Fruit fly (Drosophila melanogaster) whole organism, embryonic: ENCODE measurements around the gene Adat1.
A peak's percentile ranks its signal among the peaks of the same experiment; 100 is the strongest.

ENCODE experiments used
- Adf1 ChIP-seq: fragments of 200-800 bp; sonication (Bioruptor generic); IDR thresholded peaks from 2 replicates; pipeline ENCODE4 v1.3.6; 2022; ENCODE audit warnings: missing biosample characterization, missing genetic modification characterization
- B-H2 ChIP-seq: fragments of 200-800 bp; sonication (Bioruptor generic); optimal IDR thresholded peaks from 2 replicates; lab custom pipeline; 2018; ENCODE audit warnings: missing biosample characterization, mild to moderate bottlenecking, missing genetic modification characterization
- Bgb ChIP-seq: fragments of 200-800 bp; sonication (Bioruptor generic); IDR thresholded peaks from 2 replicates; pipeline ENCODE4 v1.3.6; 2022; ENCODE audit warnings: missing biosample characterization, missing genetic modification characterization; ENCODE audit not compliant: partially characterized antibody
- Blimp-1 ChIP-seq: fragments of 200-800 bp; sonication (Bioruptor generic); optimal IDR thresholded peaks from 3 replicates; lab custom pipeline; 2018; ENCODE audit warnings: missing biosample characterization, missing genetic modification characterization, mild to moderate bottlenecking, moderate library complexity, missing genetic modification reagents
- CG10209 ChIP-seq: fragments of 200-800 bp; sonication (Bioruptor generic); optimal IDR thresholded peaks from 3 replicates; lab custom pipeline; 2017; ENCODE audit warnings: missing biosample characterization, mild to moderate bottlenecking, missing genetic modification characterization, missing genetic modification reagents
- CG12659 ChIP-seq: fragments of 200-800 bp; sonication (Bioruptor generic); optimal IDR thresholded peaks from 3 replicates; lab custom pipeline; 2017; ENCODE audit warnings: mild to moderate bottlenecking, missing biosample characterization, missing genetic modification reagents, missing genetic modification characterization
- CG13775 ChIP-seq: fragments of 200-800 bp; sonication (Bioruptor generic); optimal IDR thresholded peaks from 3 replicates; lab custom pipeline; 2017; ENCODE audit warnings: missing biosample characterization, mild to moderate bottlenecking, missing genetic modification characterization
- CG14014 ChIP-seq: fragments of 200-800 bp; sonication (Bioruptor generic); IDR thresholded peaks from 2 replicates; pipeline ENCODE4 v1.3.6; 2022; ENCODE audit warnings: missing biosample characterization, missing genetic modification characterization
- CG1602 ChIP-seq: fragments of 200-800 bp; sonication (Bioruptor generic); optimal IDR thresholded peaks from 3 replicates; lab custom pipeline; 2016; ENCODE audit warnings: missing biosample characterization, missing genetic modification characterization
- CG1647 ChIP-seq: fragments of 200-800 bp; sonication (Bioruptor generic); optimal IDR thresholded peaks from 3 replicates; lab custom pipeline; 2016; ENCODE audit warnings: missing biosample characterization, missing genetic modification characterization
- CG18262 ChIP-seq: fragments of 200-800 bp; optimal IDR thresholded peaks from 3 replicates; lab custom pipeline; 2019; ENCODE audit warnings: missing biosample characterization, mild to moderate bottlenecking, missing genetic modification characterization, moderate library complexity
- CG2712 ChIP-seq: fragments of 200-800 bp; optimal IDR thresholded peaks from 3 replicates; lab custom pipeline; 2019; ENCODE audit warnings: missing biosample characterization, mild to moderate bottlenecking, missing genetic modification characterization, moderate library complexity
- CG32532 ChIP-seq: fragments of 200-800 bp; sonication (Bioruptor generic); IDR thresholded peaks from 2 replicates; pipeline ENCODE4 v1.3.6; 2022; ENCODE audit warnings: missing biosample characterization, missing genetic modification characterization
- CG4617 ChIP-seq: fragments of 200-800 bp; sonication (Bioruptor generic); optimal IDR thresholded peaks from 3 replicates; lab custom pipeline; 2016; ENCODE audit warnings: missing biosample characterization, missing genetic modification characterization, borderline replicate concordance
- CG6654 ChIP-seq: fragments of 200-800 bp; sonication (Bioruptor generic); optimal IDR thresholded peaks from 2 replicates; lab custom pipeline; 2017; ENCODE audit warnings: missing biosample characterization, mild to moderate bottlenecking, missing genetic modification characterization
- CG6854 ChIP-seq: fragments of 200-800 bp; sonication (Bioruptor generic); optimal IDR thresholded peaks from 3 replicates; lab custom pipeline; 2017; ENCODE audit warnings: missing biosample characterization, mild to moderate bottlenecking, missing genetic modification characterization
- CG7271 ChIP-seq: fragments of 200-800 bp; sonication (Bioruptor generic); optimal IDR thresholded peaks from 2 replicates; lab custom pipeline; 2018; ENCODE audit warnings: missing biosample characterization, mild to moderate bottlenecking, missing genetic modification characterization, moderate library complexity
- CG7745 ChIP-seq: fragments of 200-800 bp; sonication (Bioruptor generic); optimal IDR thresholded peaks from 2 replicates; lab custom pipeline; 2018; ENCODE audit warnings: missing biosample characterization, mild to moderate bottlenecking, missing genetic modification characterization, moderate library complexity
- CG7786 ChIP-seq: fragments of 200-800 bp; sonication (Bioruptor generic); optimal IDR thresholded peaks from 2 replicates; lab custom pipeline; 2016; ENCODE audit warnings: missing biosample characterization, missing genetic modification characterization
- CG8281 ChIP-seq: fragments of 200-800 bp; sonication (Bioruptor generic); optimal IDR thresholded peaks from 2 replicates; lab custom pipeline; 2018; ENCODE audit warnings: missing biosample characterization, mild to moderate bottlenecking, missing genetic modification characterization, moderate library complexity
- D ChIP-seq, 2 experiments: fragments of 200-800 bp in 1 of 2; fragments of >200 bp in 1 of 2; sonication (Bioruptor generic) in 1 of 2; optimal IDR thresholded peaks; 2 replicates in 1 of 2; 3 replicates in 1 of 2; lab custom pipeline; 2017; ENCODE audit warnings: mild to moderate bottlenecking in 1 of 2, missing biosample characterization in 1 of 2, missing genetic modification characterization in 1 of 2, missing genetic modification reagents in 1 of 2
- Dip3 ChIP-seq: fragments of 200-800 bp; sonication (Bioruptor generic); optimal IDR thresholded peaks from 3 replicates; lab custom pipeline; 2016; ENCODE audit warnings: missing biosample characterization, missing genetic modification characterization
- Hey ChIP-seq: fragments of 200-800 bp; sonication (Bioruptor generic); optimal IDR thresholded peaks from 3 replicates; lab custom pipeline; 2018; ENCODE audit warnings: missing biosample characterization, mild to moderate bottlenecking, missing genetic modification characterization
- HmgD ChIP-seq: fragments of 200-800 bp; sonication (Bioruptor generic); optimal IDR thresholded peaks from 3 replicates; lab custom pipeline; 2016; ENCODE audit warnings: missing biosample characterization, missing genetic modification characterization
- MESR4 ChIP-seq: fragments of 200-800 bp; sonication (Bioruptor generic); optimal IDR thresholded peaks from 2 replicates; lab custom pipeline; 2018; ENCODE audit warnings: missing biosample characterization, mild to moderate bottlenecking, missing genetic modification characterization, moderate library complexity
- Max ChIP-seq: fragments of 200-800 bp; sonication (Bioruptor generic); optimal IDR thresholded peaks from 2 replicates; lab custom pipeline; 2016; ENCODE audit warnings: missing biosample characterization, mild to moderate bottlenecking, missing genetic modification characterization
- Med ChIP-seq: fragments of 200-800 bp; sonication (Bioruptor generic); peaks from one replicate; lab custom pipeline; 2016; ENCODE audit warnings: missing biosample characterization, missing genetic modification characterization, mild to moderate bottlenecking, inconsistent platforms, moderate library complexity
- Mes4 ChIP-seq: fragments of 200-800 bp; sonication (Bioruptor generic); optimal IDR thresholded peaks from 2 replicates; lab custom pipeline; 2016; ENCODE audit warnings: missing biosample characterization, missing genetic modification characterization
- Nf-YA ChIP-seq: fragments of 200-800 bp; sonication (Bioruptor generic); IDR thresholded peaks from 2 replicates; pipeline ENCODE4 v1.3.6; 2022; ENCODE audit warnings: missing biosample characterization, missing genetic modification characterization
- Oaz ChIP-seq: fragments of 200-800 bp; sonication (Bioruptor generic); IDR thresholded peaks from 2 replicates; pipeline ENCODE4 v1.3.6; 2022; ENCODE audit warnings: missing biosample characterization, missing genetic modification characterization
- Vsx1 ChIP-seq: fragments of 200-800 bp; sonication (Bioruptor generic); optimal IDR thresholded peaks from 2 replicates; lab custom pipeline; 2017; ENCODE audit warnings: missing biosample characterization, mild to moderate bottlenecking, missing genetic modification characterization, missing genetic modification reagents
- amos ChIP-seq: fragments of 200-800 bp; sonication (Bioruptor generic); IDR thresholded peaks from 2 replicates; pipeline ENCODE4 v1.3.6; 2022; ENCODE audit warnings: missing biosample characterization, missing genetic modification characterization; ENCODE audit not compliant: partially characterized antibody
- bsh ChIP-seq, 2 experiments: fragments of 200-800 bp; sonication (Bioruptor generic); optimal IDR thresholded peaks; 2 replicates each; lab custom pipeline; 2017 to 2018; ENCODE audit warnings: mild to moderate bottlenecking in 2 of 2, missing biosample characterization in 2 of 2, missing genetic modification characterization in 2 of 2, moderate library complexity in 1 of 2
- chm ChIP-seq: fragments of 200-800 bp; sonication (Bioruptor generic); IDR thresholded peaks from 2 replicates; pipeline ENCODE4 v1.3.6; 2022; ENCODE audit warnings: missing biosample characterization, missing genetic modification characterization
- ci ChIP-seq: fragments of 200-800 bp; sonication (Bioruptor generic); IDR thresholded peaks from 3 replicates; pipeline ENCODE4 v1.3.6; 2022; ENCODE audit warnings: missing biosample characterization, missing genetic modification characterization
- dan ChIP-seq: fragments of 200-800 bp; sonication (Bioruptor generic); IDR thresholded peaks from 2 replicates; pipeline ENCODE4 v1.3.6; 2022; ENCODE audit warnings: missing biosample characterization, missing genetic modification characterization
- gt ChIP-seq: fragments of 200-800 bp; sonication (Bioruptor generic); IDR thresholded peaks from 2 replicates; pipeline ENCODE4 v1.3.6; 2022; ENCODE audit warnings: missing biosample characterization, missing genetic modification characterization
- hbn ChIP-seq: fragments of 200-800 bp; sonication (Bioruptor generic); IDR thresholded peaks from 2 replicates; pipeline ENCODE4 v1.3.6; 2022; ENCODE audit warnings: missing biosample characterization, missing genetic modification characterization; ENCODE audit not compliant: partially characterized antibody
- her ChIP-seq: fragments of 200-800 bp; sonication (Bioruptor generic); optimal IDR thresholded peaks from 2 replicates; lab custom pipeline; 2016; ENCODE audit warnings: missing biosample characterization, missing genetic modification characterization
- ind ChIP-seq: fragments of 200-800 bp; sonication (Bioruptor generic); optimal IDR thresholded peaks from 3 replicates; lab custom pipeline; 2016; ENCODE audit warnings: missing biosample characterization, missing genetic modification characterization
- mirr ChIP-seq: fragments of 200-800 bp; sonication (Bioruptor generic); optimal IDR thresholded peaks from 3 replicates; lab custom pipeline; 2018; ENCODE audit warnings: missing biosample characterization, mild to moderate bottlenecking, missing genetic modification characterization
- pita ChIP-seq: fragments of 200-800 bp; sonication (Bioruptor generic); optimal IDR thresholded peaks from 2 replicates; lab custom pipeline; 2017; ENCODE audit warnings: missing biosample characterization, mild to moderate bottlenecking, missing genetic modification characterization
- psq ChIP-seq: fragments of 200-800 bp; sonication (Bioruptor generic); optimal IDR thresholded peaks from 2 replicates; lab custom pipeline; 2017; ENCODE audit warnings: missing biosample characterization, missing genetic modification characterization
- repo ChIP-seq: fragments of 200-800 bp; sonication (Bioruptor generic); optimal IDR thresholded peaks from 2 replicates; lab custom pipeline; 2016; ENCODE audit warnings: missing biosample characterization, missing genetic modification characterization
- sd ChIP-seq: fragments of 200-800 bp; sonication (Bioruptor generic); optimal IDR thresholded peaks from 3 replicates; lab custom pipeline; 2018; ENCODE audit warnings: missing biosample characterization, mild to moderate bottlenecking, missing genetic modification characterization, moderate library complexity
- seq ChIP-seq: fragments of 200-800 bp; sonication (Bioruptor generic); IDR thresholded peaks from 2 replicates; pipeline ENCODE4 v1.3.6; 2022; ENCODE audit warnings: missing biosample characterization, missing genetic modification characterization
- toy ChIP-seq: fragments of 200-800 bp; sonication (Bioruptor generic); IDR thresholded peaks from 2 replicates; pipeline ENCODE4 v1.3.6; 2022; ENCODE audit warnings: missing biosample characterization, missing genetic modification characterization
- twi ChIP-seq: fragments of 200-800 bp; optimal IDR thresholded peaks from 2 replicates; lab custom pipeline; 2019; ENCODE audit warnings: missing biosample characterization, mild to moderate bottlenecking, missing genetic modification characterization, moderate library complexity
- vfl ChIP-seq: fragments of 200-800 bp; sonication (Bioruptor generic); optimal IDR thresholded peaks from 2 replicates; lab custom pipeline; 2016; ENCODE audit warnings: missing biosample characterization, missing genetic modification characterization
- zen2 ChIP-seq: fragments of 200-800 bp; sonication (Bioruptor generic); IDR thresholded peaks from 3 replicates; pipeline ENCODE4 v1.3.6; 2022; ENCODE audit warnings: missing biosample characterization, missing genetic modification characterization; ENCODE audit not compliant: partially characterized antibody

The Adat1 gene

DNA sequence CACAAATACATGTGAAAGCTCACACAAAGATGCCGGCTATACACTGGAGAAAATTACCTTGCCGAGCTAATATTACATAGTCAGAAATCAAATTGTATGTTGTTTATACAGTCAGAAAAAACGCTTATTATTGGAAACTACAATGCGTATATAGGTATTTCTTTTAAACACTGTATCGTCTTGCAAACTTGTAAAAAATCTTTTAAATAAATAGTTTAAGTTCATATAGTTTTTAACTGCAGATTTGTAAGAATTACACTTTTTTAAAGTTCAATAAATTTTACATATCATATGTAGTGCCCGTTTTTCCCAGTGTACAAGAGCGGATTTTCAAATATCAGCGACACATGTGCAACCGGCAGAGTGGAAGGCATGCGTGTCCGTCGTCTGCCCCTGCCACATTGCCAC is 28.5 kb upstream of the Adat1 start (continued):
- TF ChIP-seq mirr (GFP tag; lab: Kevin White, UChicago) (no peak), Vsx1 (GFP tag; lab: Kevin White, UChicago) (peak; percentile 61), CG7271 (tag; lab: Kevin White, UChicago) (no peak), Blimp-1 (GFP tag; lab: Kevin White, UChicago) (peak; percentile 82), CG4617 (GFP tag; lab: Kevin White, UChicago) (peak; percentile 27), CG10209 (GFP tag; lab: Kevin White, UChicago) (peak; percentile 80), bsh (GFP tag; optimal IDR thresholded peaks at IDR 0.05; lab: Kevin White, UChicago) (peak; percentile 79 to 93), chm (GFP tag; lab: Robert Waterston, UW) (peak; percentile 55; the same call in 1 of the 2 replicates), Mes4 (GFP tag; lab: Kevin White, UChicago) (peak; percentile 70), CG2712 (peak; percentile 85), sd (peak; percentile 67), Adf1 (peak; percentile 42), Dip3 (peak; percentile 68), CG8281 (tag; lab: Kevin White, UChicago) (peak; percentile 25), CG32532 (peak; percentile 66; the same call in 1 of the 2 replicates), CG13775 (GFP tag; lab: Kevin White, UChicago) (peak; percentile 82), CG6854 (GFP tag; lab: Kevin White, UChicago) (peak; percentile 2), pita (no peak), ind (peak; percentile 65), toy (0 out of 2 replicates have a peak, but pooled peaks have one; percentile 26), amos (GFP tag; lab: Robert Waterston, UW) (no peak), Max (GFP tag; lab: Kevin White, UChicago) (peak; percentile 91), twi (tag; lab: Kevin White, UChicago) (peak; percentile 82), CG1647 (GFP tag; lab: Kevin White, UChicago) (peak; percentile 85), hbn (GFP tag; lab: Robert Waterston, UW) (no peak), B-H2 (GFP tag; lab: Kevin White, UChicago) (no peak), Bgb (GFP tag; lab: Robert Waterston, UW) (no peak), HmgD (GFP tag; lab: Kevin White, UChicago) (no peak), Hey (tag; lab: Kevin White, UChicago) (no peak), CG7786 (GFP tag; lab: Kevin White, UChicago) (peak; percentile 58), MESR4 (GFP tag; lab: Kevin White, UChicago) (no peak), CG14014 (GFP tag; lab: Robert Waterston, UW) (peak; percentile 76), CG6654 (GFP tag; lab: Kevin White, UChicago) (peak; percentile 70), zen2 (GFP tag; lab: Robert Waterston, UW) (no peak), CG12659 (GFP tag; lab: Kevin White, UChicago) (peak; percentile 88), vfl (GFP tag; lab: Kevin White, UChicago) (peak; percentile 13), ci (peak; percentile 78), dan (GFP tag; lab: Robert Waterston, UW) (no peak), repo (GFP tag; lab: Kevin White, UChicago) (peak; percentile 47), Med (GFP tag; lab: Kevin White, UChicago) (peak; percentile 95), CG18262 (tag; lab: Kevin White, UChicago) (peak; percentile 86), her (GFP tag; lab: Kevin White, UChicago) (peak; percentile 53), CG1602 (GFP tag; lab: Kevin White, UChicago) (peak; percentile 82), CG7745 (tag; lab: Kevin White, UChicago) (no peak), seq (GFP tag; lab: Robert Waterston, UW) (peak; percentile 57), gt (GFP tag; lab: Robert Waterston, UW) (no peak), psq (GFP tag; lab: Kevin White, UChicago) (peak; percentile 43), Nf-YA (GFP tag; lab: Robert Waterston, UW) (peak; percentile 70), Oaz (peak; percentile 65; the same call in 1 of the 2 replicates), D (optimal IDR thresholded peaks at IDR 0.05; lab: Kevin White, UChicago) (no peak), D (GFP tag; optimal IDR thresholded peaks at IDR 0.05; lab: Kevin White, UChicago) (peak; percentile 69)
